Fruit fly (Drosophila melanogaster) whole organism, embryonic: Measurements from ENCODE around the gene Sodq.

Experiments used
- Bdp1 ChIP-seq: fragments of 200-800 bp; sonication (Bioruptor generic); optimal IDR thresholded peaks from 3 replicates; lab custom pipeline; 2016; ENCODE audit warnings: missing biosample characterization, missing genetic modification characterization
- C15 ChIP-seq: fragments of 200-800 bp; sonication (Bioruptor generic); IDR thresholded peaks from 3 replicates; pipeline ENCODE4 v1.3.6; 2022; ENCODE audit warnings: missing biosample characterization, missing genetic modification characterization
- CG10979 ChIP-seq: fragments of 200-800 bp; sonication (Bioruptor generic); optimal IDR thresholded peaks from 2 replicates; lab custom pipeline; 2018; ENCODE audit warnings: missing biosample characterization, mild to moderate bottlenecking, missing genetic modification characterization, moderate library complexity
- CG11093 ChIP-seq: fragments of 200-800 bp; sonication (Bioruptor generic); IDR thresholded peaks from 3 replicates; pipeline ENCODE4 v1.3.6; 2022; ENCODE audit warnings: missing biosample characterization, missing genetic modification characterization
- CG1233 ChIP-seq: fragments of 200-800 bp; sonication (Bioruptor generic); optimal IDR thresholded peaks from 4 replicates; lab custom pipeline; 2018; ENCODE audit warnings: missing biosample characterization, mild to moderate bottlenecking, missing genetic modification characterization
- CG14965 ChIP-seq: fragments of 200-800 bp; sonication (Bioruptor generic); optimal IDR thresholded peaks from 2 replicates; lab custom pipeline; 2016; ENCODE audit warnings: missing biosample characterization, missing genetic modification characterization, borderline replicate concordance
- CG15696 ChIP-seq: fragments of 200-800 bp; sonication (Bioruptor generic); optimal IDR thresholded peaks from 2 replicates; lab custom pipeline; 2019; ENCODE audit warnings: missing biosample characterization, mild to moderate bottlenecking, missing genetic modification characterization, moderate library complexity
- CG16779 ChIP-seq: fragments of 200-800 bp; sonication (Bioruptor generic); IDR thresholded peaks from 2 replicates; pipeline ENCODE4 v1.3.6; 2022; ENCODE audit warnings: missing biosample characterization, missing genetic modification characterization
- CG2712 ChIP-seq: fragments of 200-800 bp; optimal IDR thresholded peaks from 3 replicates; lab custom pipeline; 2019; ENCODE audit warnings: missing biosample characterization, mild to moderate bottlenecking, missing genetic modification characterization, moderate library complexity
- CG34224 ChIP-seq: fragments of 200-800 bp; sonication (Bioruptor generic); IDR thresholded peaks from 3 replicates; pipeline ENCODE4 v1.3.6; 2022; ENCODE audit warnings: missing biosample characterization, missing genetic modification characterization; ENCODE audit not compliant: partially characterized antibody
- CG4404 ChIP-seq: fragments of 200-800 bp; sonication (Bioruptor generic); IDR thresholded peaks from 2 replicates; pipeline ENCODE4 v1.3.6; 2022; ENCODE audit warnings: missing biosample characterization, missing genetic modification characterization
- CG4617 ChIP-seq: fragments of 200-800 bp; sonication (Bioruptor generic); optimal IDR thresholded peaks from 3 replicates; lab custom pipeline; 2016; ENCODE audit warnings: missing biosample characterization, missing genetic modification characterization, borderline replicate concordance
- CG6854 ChIP-seq: fragments of 200-800 bp; sonication (Bioruptor generic); optimal IDR thresholded peaks from 3 replicates; lab custom pipeline; 2017; ENCODE audit warnings: missing biosample characterization, mild to moderate bottlenecking, missing genetic modification characterization
- CG7271 ChIP-seq: fragments of 200-800 bp; sonication (Bioruptor generic); optimal IDR thresholded peaks from 2 replicates; lab custom pipeline; 2018; ENCODE audit warnings: missing biosample characterization, mild to moderate bottlenecking, missing genetic modification characterization, moderate library complexity
- CG7357 ChIP-seq: fragments of 200-800 bp; sonication (Bioruptor generic); IDR thresholded peaks from 3 replicates; pipeline ENCODE4 v1.3.6; 2022; ENCODE audit warnings: missing biosample characterization, missing genetic modification characterization
- CG8290 ChIP-seq, 3 experiments: fragments of 200-800 bp; sonication (Bioruptor generic); optimal IDR thresholded peaks; 2 replicates each; lab custom pipeline; 2016 to 2019; ENCODE audit warnings: missing biosample characterization in 3 of 3, missing genetic modification characterization in 3 of 3, mild to moderate bottlenecking in 2 of 3, moderate library complexity in 1 of 3
- CG8359 ChIP-seq: fragments of 200-800 bp; sonication (Bioruptor generic); optimal IDR thresholded peaks from 2 replicates; lab custom pipeline; 2017; ENCODE audit warnings: missing biosample characterization, mild to moderate bottlenecking, missing genetic modification characterization, borderline replicate concordance
- CG9876 ChIP-seq: fragments of 200-800 bp; sonication (Bioruptor generic); optimal IDR thresholded peaks from 2 replicates; lab custom pipeline; 2016; ENCODE audit warnings: missing biosample characterization, missing genetic modification characterization
- CrebB ChIP-seq: fragments of 200-800 bp; sonication (Bioruptor generic); optimal IDR thresholded peaks from 3 replicates; lab custom pipeline; 2018; ENCODE audit warnings: missing biosample characterization, mild to moderate bottlenecking, missing genetic modification characterization
- Dad ChIP-seq: fragments of 200-800 bp; sonication (Bioruptor generic); optimal IDR thresholded peaks from 3 replicates; lab custom pipeline; 2016; ENCODE audit warnings: missing biosample characterization, missing genetic modification characterization
- Dip2 ChIP-seq: fragments of 200-800 bp; sonication (Bioruptor generic); IDR thresholded peaks from 2 replicates; pipeline ENCODE4 v1.3.6; 2022; ENCODE audit warnings: missing biosample characterization, missing genetic modification characterization
- Dll ChIP-seq: fragments of 200-800 bp; sonication (Bioruptor generic); IDR thresholded peaks from 4 replicates; pipeline ENCODE4 v1.3.6; 2022; ENCODE audit warnings: missing biosample characterization, missing genetic modification characterization; ENCODE audit not compliant: partially characterized antibody
- Doc3 ChIP-seq: fragments of 200-800 bp; sonication (Bioruptor generic); IDR thresholded peaks from 3 replicates; pipeline ENCODE4 v1.3.6; 2022; ENCODE audit warnings: missing biosample characterization, missing genetic modification characterization; ENCODE audit not compliant: partially characterized antibody
- Fer1 ChIP-seq: fragments of 200-800 bp; sonication (Bioruptor generic); optimal IDR thresholded peaks from 2 replicates; lab custom pipeline; 2017; ENCODE audit warnings: missing biosample characterization, mild to moderate bottlenecking, missing genetic modification characterization
- HLH3B ChIP-seq: fragments of 200-800 bp; sonication (Bioruptor generic); IDR thresholded peaks from 2 replicates; pipeline ENCODE4 v1.3.6; 2022; ENCODE audit warnings: missing biosample characterization, missing genetic modification characterization
- HLHmδ ChIP-seq: fragments of 200-800 bp; sonication (Bioruptor generic); optimal IDR thresholded peaks from 2 replicates; lab custom pipeline; 2018; ENCODE audit warnings: missing biosample characterization, mild to moderate bottlenecking, missing genetic modification characterization, moderate library complexity
- Max ChIP-seq: fragments of 200-800 bp; sonication (Bioruptor generic); optimal IDR thresholded peaks from 2 replicates; lab custom pipeline; 2016; ENCODE audit warnings: missing biosample characterization, mild to moderate bottlenecking, missing genetic modification characterization
- Rx ChIP-seq: fragments of 200-800 bp; sonication (Bioruptor generic); IDR thresholded peaks from 2 replicates; pipeline ENCODE4 v1.3.6; 2022; ENCODE audit warnings: missing biosample characterization, missing genetic modification characterization
- chm ChIP-seq: fragments of 200-800 bp; sonication (Bioruptor generic); IDR thresholded peaks from 2 replicates; pipeline ENCODE4 v1.3.6; 2022; ENCODE audit warnings: missing biosample characterization, missing genetic modification characterization
- dm ChIP-seq: fragments of 200-800 bp; sonication (Bioruptor generic); optimal IDR thresholded peaks from 3 replicates; lab custom pipeline; 2016; ENCODE audit warnings: missing biosample characterization, missing genetic modification characterization
- dpn ChIP-seq, 2 experiments: fragments of 200-800 bp; sonication (Bioruptor generic); optimal IDR thresholded peaks; 3 replicates each; lab custom pipeline; 2016; ENCODE audit warnings: missing biosample characterization in 2 of 2, missing genetic modification characterization in 2 of 2
- fd64A ChIP-seq: fragments of 200-800 bp; sonication (Bioruptor generic); optimal IDR thresholded peaks from 3 replicates; lab custom pipeline; 2018; ENCODE audit warnings: missing biosample characterization, mild to moderate bottlenecking, missing genetic modification characterization
- gem ChIP-seq: fragments of 200-800 bp; sonication (Bioruptor generic); optimal IDR thresholded peaks from 2 replicates; lab custom pipeline; 2019; ENCODE audit warnings: missing biosample characterization, mild to moderate bottlenecking, missing genetic modification characterization, moderate library complexity
- ham ChIP-seq: fragments of 200-800 bp; sonication (Bioruptor generic); IDR thresholded peaks from 2 replicates; pipeline ENCODE4 v1.3.6; 2022; ENCODE audit warnings: missing biosample characterization, missing genetic modification characterization
- insv ChIP-seq, 2 experiments: fragments of 200-800 bp; sonication (Bioruptor generic); optimal IDR thresholded peaks; 3 replicates each; lab custom pipeline; 2016 to 2018; ENCODE audit warnings: missing biosample characterization in 2 of 2, missing genetic modification characterization in 2 of 2
- jumu ChIP-seq: fragments of 200-800 bp; sonication (Bioruptor generic); optimal IDR thresholded peaks from 3 replicates; lab custom pipeline; 2016; ENCODE audit warnings: missing biosample characterization, missing genetic modification characterization
- klu ChIP-seq: fragments of 200-800 bp; sonication (Bioruptor generic); IDR thresholded peaks from 2 replicates; pipeline ENCODE4 v1.3.6; 2022; ENCODE audit warnings: missing biosample characterization, missing genetic modification characterization
- knrl ChIP-seq: fragments of 200-800 bp; sonication (Bioruptor generic); IDR thresholded peaks from 3 replicates; pipeline ENCODE4 v1.3.6; 2022; ENCODE audit warnings: missing biosample characterization, missing genetic modification characterization; ENCODE audit not compliant: partially characterized antibody
- lov ChIP-seq, 2 experiments: fragments of 200-800 bp in 1 of 2; fragments of >200 bp in 1 of 2; sonication (Bioruptor generic) in 1 of 2; IDR thresholded peaks in 1 of 2; optimal IDR thresholded peaks in 1 of 2; 2 replicates in 1 of 2; 3 replicates in 1 of 2; pipeline versions ENCODE4 v1.3.6 to Lab custom; 2017 to 2022; ENCODE audit warnings: missing biosample characterization in 1 of 2, missing genetic modification characterization in 1 of 2
- pita ChIP-seq: fragments of 200-800 bp; sonication (Bioruptor generic); optimal IDR thresholded peaks from 2 replicates; lab custom pipeline; 2017; ENCODE audit warnings: missing biosample characterization, mild to moderate bottlenecking, missing genetic modification characterization
- row ChIP-seq: fragments of 200-800 bp; sonication (Bioruptor generic); IDR thresholded peaks from 3 replicates; pipeline ENCODE4 v1.3.6; 2022; ENCODE audit warnings: missing biosample characterization, missing genetic modification characterization
- scrt ChIP-seq: fragments of 200-800 bp; sonication (Bioruptor generic); optimal IDR thresholded peaks from 2 replicates; lab custom pipeline; 2018; ENCODE audit warnings: missing biosample characterization, mild to moderate bottlenecking, missing genetic modification characterization, moderate library complexity
- seq ChIP-seq: fragments of 200-800 bp; sonication (Bioruptor generic); IDR thresholded peaks from 2 replicates; pipeline ENCODE4 v1.3.6; 2022; ENCODE audit warnings: missing biosample characterization, missing genetic modification characterization
- sna ChIP-seq: fragments of 200-800 bp; sonication (Bioruptor generic); IDR thresholded peaks from 2 replicates; pipeline ENCODE4 v1.3.6; 2022; ENCODE audit warnings: missing biosample characterization, missing genetic modification characterization; ENCODE audit not compliant: partially characterized antibody
- stc ChIP-seq: fragments of 200-800 bp; sonication (Bioruptor generic); IDR thresholded peaks from 2 replicates; pipeline ENCODE4 v1.3.6; 2022; ENCODE audit warnings: missing biosample characterization, missing genetic modification characterization
- tgo ChIP-seq: fragments of 200-800 bp; sonication (Bioruptor generic); IDR thresholded peaks from 3 replicates; pipeline ENCODE4 v1.3.6; 2022; ENCODE audit warnings: missing biosample characterization, missing genetic modification characterization
- tio ChIP-seq: fragments of 200-800 bp; sonication (Bioruptor generic); optimal IDR thresholded peaks from 2 replicates; lab custom pipeline; 2017; ENCODE audit warnings: missing biosample characterization, missing genetic modification characterization, inconsistent platforms
- tna ChIP-seq: fragments of 200-800 bp; sonication (Bioruptor generic); IDR thresholded peaks from 2 replicates; pipeline ENCODE4 v1.3.6; 2022; ENCODE audit warnings: missing biosample characterization, missing genetic modification characterization; ENCODE audit not compliant: partially characterized antibody
- usp ChIP-seq: fragments of >200 bp; optimal IDR thresholded peaks from 2 replicates; lab custom pipeline; 2017; ENCODE audit warnings: missing biosample characterization, missing genetic modification characterization
- vfl ChIP-seq: fragments of 200-800 bp; sonication (Bioruptor generic); optimal IDR thresholded peaks from 2 replicates; lab custom pipeline; 2016; ENCODE audit warnings: missing biosample characterization, missing genetic modification characterization

Sodq gene

DNA sequence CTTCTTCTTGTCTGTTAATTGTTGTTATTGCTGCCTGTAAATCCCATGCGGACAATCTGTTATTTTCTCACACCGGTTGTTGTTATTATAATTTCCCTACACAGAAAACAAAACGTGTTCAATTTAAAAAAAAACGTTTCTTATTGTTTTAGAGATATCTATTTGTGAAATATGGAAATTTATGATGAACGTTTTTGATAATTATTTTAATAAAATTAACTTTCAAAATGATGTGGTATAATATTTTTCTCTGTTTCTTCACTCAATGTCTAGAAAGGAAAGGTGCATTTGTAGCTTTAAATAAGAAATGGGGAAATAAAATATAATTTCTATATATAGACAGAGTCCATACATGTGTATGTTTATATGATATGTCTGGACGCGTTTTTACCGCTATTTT lies 11.3 kb upstream of the Sodq start (continued):
- no peak for TF ChIP-seq lov (optimal IDR thresholded peaks at IDR 0.05; lab: Kevin White, UChicago)
- TF ChIP-seq lov (GFP tag; IDR thresholded peaks at IDR 0.05; lab: Robert Waterston, UW) = 0 out of 3 replicates have a peak, but pooled peaks have one; percentile 12
- no peak for TF ChIP-seq pita (GFP tag; lab: Kevin White, UChicago)
- peak; percentile 22 for TF ChIP-seq CG8359
- no peak for TF ChIP-seq C15 (GFP tag; lab: Robert Waterston, UW)
- TF ChIP-seq CG4617 (GFP tag; lab: Kevin White, UChicago) = no peak
- TF ChIP-seq seq (GFP tag; lab: Robert Waterston, UW) = no peak
- TF ChIP-seq HLHmδ (GFP tag; lab: Kevin White, UChicago) = no peak
- no peak for TF ChIP-seq CG14965 (GFP tag; lab: Kevin White, UChicago)
- no peak for TF ChIP-seq dm (GFP tag; lab: Kevin White, UChicago)
- TF ChIP-seq CG8290 (GFP tag; optimal IDR thresholded peaks at IDR 0.05; lab: Kevin White, UChicago) = no peak
- no peak for TF ChIP-seq CG8290 (tag; optimal IDR thresholded peaks at IDR 0.05; lab: Kevin White, UChicago)
- no peak for TF ChIP-seq Dll (GFP tag; lab: Robert Waterston, UW)
- no peak for TF ChIP-seq CG4404 (GFP tag; lab: Robert Waterston, UW)
- TF ChIP-seq scrt = peak; percentile 10
- TF ChIP-seq ham (GFP tag; lab: Robert Waterston, UW) = no peak
- TF ChIP-seq jumu (GFP tag; lab: Kevin White, UChicago) = no peak
- TF ChIP-seq CG10979 (tag; lab: Kevin White, UChicago) = peak; percentile 87
- peak; percentile 41 for TF ChIP-seq CG15696
- no peak for TF ChIP-seq Dad (GFP tag; lab: Kevin White, UChicago)
- TF ChIP-seq row (GFP tag; lab: Robert Waterston, UW) = peak; percentile 56
- no peak for TF ChIP-seq CG16779
- TF ChIP-seq dpn (GFP tag; optimal IDR thresholded peaks at IDR 0.05; lab: Kevin White, UChicago) = peak in 1 of 2 experiments; percentile 48
- TF ChIP-seq tna (GFP tag; lab: Robert Waterston, UW) = no peak
- TF ChIP-seq Fer1 (GFP tag; lab: Kevin White, UChicago) = no peak
- peak; percentile 42; the same call in 1 of the 3 replicates for TF ChIP-seq CG11093 (GFP tag; lab: Robert Waterston, UW)
- no peak for TF ChIP-seq klu (GFP tag; lab: Robert Waterston, UW)
- peak; percentile 51 for TF ChIP-seq CG7271 (tag; lab: Kevin White, UChicago)
- TF ChIP-seq CG7357 (GFP tag; lab: Robert Waterston, UW) = no peak
- TF ChIP-seq chm (GFP tag; lab: Robert Waterston, UW) = no peak
- no peak for TF ChIP-seq Rx (GFP tag; lab: Robert Waterston, UW)
- no peak for TF ChIP-seq sna (GFP tag; lab: Robert Waterston, UW)
- TF ChIP-seq stc (GFP tag; lab: Robert Waterston, UW) = peak; percentile 71; the same call in 1 of the 2 replicates
- no peak for TF ChIP-seq CrebB (tag; lab: Kevin White, UChicago)
- TF ChIP-seq HLH3B (GFP tag; lab: Robert Waterston, UW) = peak; percentile 67
- no peak for TF ChIP-seq Dip2
- peak; percentile 15 for TF ChIP-seq Max (GFP tag; lab: Kevin White, UChicago)
- TF ChIP-seq CG2712 (tag; lab: Kevin White, UChicago) = peak; percentile 91
- TF ChIP-seq gem (tag; lab: Kevin White, UChicago) = peak; percentile 91
- peak; percentile 24 for TF ChIP-seq CG1233 (GFP tag; lab: Kevin White, UChicago)
- no peak for TF ChIP-seq CG9876 (GFP tag; lab: Kevin White, UChicago)
- no peak for TF ChIP-seq vfl
- no peak for TF ChIP-seq knrl (GFP tag; lab: Robert Waterston, UW)
- TF ChIP-seq CG6854 (GFP tag; lab: Kevin White, UChicago) = no peak
- no peak for TF ChIP-seq usp
- TF ChIP-seq CG34224 (GFP tag; lab: Robert Waterston, UW) = no peak
- no peak for TF ChIP-seq tio
- TF ChIP-seq tgo (GFP tag; lab: Robert Waterston, UW) = peak; percentile 46; the same call in 2 of the 3 replicates
- no peak for TF ChIP-seq insv (GFP tag; optimal IDR thresholded peaks at IDR 0.05; lab: Kevin White, UChicago)
- TF ChIP-seq fd64A (GFP tag; lab: Kevin White, UChicago) = no peak
- no peak for TF ChIP-seq Bdp1 (GFP tag; lab: Kevin White, UChicago)
- TF ChIP-seq Doc3 (GFP tag; lab: Robert Waterston, UW) = no peak
